Fruit fly (Drosophila melanogaster): ENCODE results near the gene Atxn7.
A peak's percentile ranks its signal among the peaks of the same experiment; 100 is the strongest.

Gene Atxn7

dm6 chr2L:2382971-2383370, 7.3 kb downstream of the Atxn7 start, which contains the start of gene PIG-Wa (continued):
- TF ChIP-seq dpn (GFP tag; optimal IDR thresholded peaks at IDR 0.05) (peak in 1 of 2 experiments; percentile 11), Lim3 (GFP tag; IDR thresholded peaks at IDR 0.05) (no peak), Rx (GFP tag; IDR thresholded peaks at IDR 0.05) (no peak), odd (GFP tag; optimal IDR thresholded peaks at IDR 0.05) (no peak), gcm (GFP tag; optimal IDR thresholded peaks at IDR 0.05) (no peak), Atf6 (GFP tag; IDR thresholded peaks at IDR 0.05) (no peak), Blimp-1 (GFP tag; optimal IDR thresholded peaks at IDR 0.05) (no peak), Sox102F (GFP tag; optimal IDR thresholded peaks at IDR 0.05) (no peak), oc (tag; optimal IDR thresholded peaks at IDR 0.05) (no peak), CG43689 (GFP tag; IDR thresholded peaks at IDR 0.05) (no peak), CG3726 (GFP tag; IDR thresholded peaks at IDR 0.05) (no peak), CG8388 (GFP tag; optimal IDR thresholded peaks at IDR 0.05) (no peak), PHDP (tag; optimal IDR thresholded peaks at IDR 0.05) (no peak), CG16815 (GFP tag; optimal IDR thresholded peaks at IDR 0.05) (no peak), grn (GFP tag; optimal IDR thresholded peaks at IDR 0.05) (no peak), CG12942 (GFP tag; optimal IDR thresholded peaks at IDR 0.05) (no peak), CG9797 (GFP tag; optimal IDR thresholded peaks at IDR 0.05) (peak; percentile 19), crp (GFP tag; optimal IDR thresholded peaks at IDR 0.05) (no peak), Gug (GFP tag; IDR thresholded peaks at IDR 0.05) (no peak), ato (GFP tag; IDR thresholded peaks at IDR 0.05; ENCODE audit: partially characterized antibody) (no peak), CG7963 (GFP tag; IDR thresholded peaks at IDR 0.05; ENCODE audit: partially characterized antibody) (no peak), bigmax (GFP tag; optimal IDR thresholded peaks at IDR 0.05) (no peak), nmo (GFP tag; optimal IDR thresholded peaks at IDR 0.05) (peak; percentile 64), CG11504 (tag; optimal IDR thresholded peaks at IDR 0.05) (peak; percentile 13), gro (GFP tag; optimal IDR thresholded peaks at IDR 0.05) (no peak), CG10959 (GFP tag; IDR thresholded peaks at IDR 0.05) (no peak), pita (GFP tag; optimal IDR thresholded peaks at IDR 0.05) (no peak), CG10209 (GFP tag; optimal IDR thresholded peaks at IDR 0.05) (no peak), CoRest (tag; optimal IDR thresholded peaks at IDR 0.05) (peak; percentile 13), Oli (tag; optimal IDR thresholded peaks at IDR 0.05) (no peak), Dad (GFP tag; optimal IDR thresholded peaks at IDR 0.05) (no peak), MBD-R2 (GFP tag; IDR thresholded peaks at IDR 0.05) (peak; percentile 96), pan (optimal IDR thresholded peaks at IDR 0.05) (no peak), pan (GFP tag; optimal IDR thresholded peaks at IDR 0.05 in 1 of 2, IDR thresholded peaks at IDR 0.05 in 1 of 2) (no peak), CG31365 (tag; optimal IDR thresholded peaks at IDR 0.05) (no peak), NFAT (GFP tag; IDR thresholded peaks at IDR 0.05) (no peak), CG14860 (GFP tag; IDR thresholded peaks at IDR 0.05; ENCODE audit: partially characterized antibody) (no peak), Ada2b (GFP tag; IDR thresholded peaks at IDR 0.05) (no peak), CG7357 (GFP tag; IDR thresholded peaks at IDR 0.05) (no peak), MESR4 (GFP tag; optimal IDR thresholded peaks at IDR 0.05) (no peak), CG18619 (GFP tag; optimal IDR thresholded peaks at IDR 0.05) (no peak), CG4820 (GFP tag; optimal IDR thresholded peaks at IDR 0.05) (no peak), CG15514 (GFP tag; optimal IDR thresholded peaks at IDR 0.05) (peak; percentile 17), CG11085 (GFP tag; IDR thresholded peaks at IDR 0.05) (no peak), ac (GFP tag; optimal IDR thresholded peaks at IDR 0.05) (no peak), Ssrp (tag; optimal IDR thresholded peaks at IDR 0.05) (no peak), CG1792 (GFP tag; optimal IDR thresholded peaks at IDR 0.05) (no peak), schlank (tag; optimal IDR thresholded peaks at IDR 0.05) (no peak), ro (GFP tag; IDR thresholded peaks at IDR 0.05) (no peak), NK7.1 (GFP tag; optimal IDR thresholded peaks at IDR 0.05) (no peak), TFAM (GFP tag; optimal IDR thresholded peaks at IDR 0.05) (no peak)

Measured in whole organism, embryonic.